Comparison of ENCODE assay signal across 5 worm cellular contexts in genomic region chrV:13369663-13370062, ce11.
TF ChIP-seq lines count a peak whose summit lies in the region.

No protein-coding gene starts in this region.

TF ChIP-seq in whole organism, L1 larva, 84 proteins besides CTCF, POLR2A, EP300 and RAD21 (continues in another document):
- TF ChIP-seq lin-35 (GFP tag; optimal IDR thresholded peaks at IDR 0.05; lab: Kevin White, UChicago) (peak in 1 of 2 experiments; percentile 0), elt-2 (tag; optimal IDR thresholded peaks at IDR 0.05; lab: Kevin White, UChicago) (peak; percentile 81), unc-30 (tag; optimal IDR thresholded peaks at IDR 0.05; lab: Kevin White, UChicago) (no peak), efl-1 (optimal IDR thresholded peaks at IDR 0.05; lab: Kevin White, UChicago) (no peak), efl-1 (GFP tag; optimal IDR thresholded peaks at IDR 0.05 in 1 of 2; lab: Kevin White, UChicago) (peak in 1 of 2 experiments; percentile 93), nhr-84 (tag; optimal IDR thresholded peaks at IDR 0.05; lab: Kevin White, UChicago) (no peak), fos-1 (tag; optimal IDR thresholded peaks at IDR 0.05; lab: Kevin White, UChicago) (no peak), snu-23 (GFP tag; optimal IDR thresholded peaks at IDR 0.05; lab: Kevin White, UChicago) (no peak), ceh-82 (tag; optimal IDR thresholded peaks at IDR 0.05; lab: Kevin White, UChicago) (no peak), rnt-1 (tag; optimal IDR thresholded peaks at IDR 0.05; lab: Kevin White, UChicago) (no peak), grh-1 (GFP tag; IDR thresholded peaks at IDR 0.05; lab: Robert Waterston, UW) (peak; percentile 16; the same call in 1 of the 2 replicates), ztf-11 (tag; optimal IDR thresholded peaks at IDR 0.05; lab: Kevin White, UChicago) (no peak), fkh-8 (tag; optimal IDR thresholded peaks at IDR 0.05; lab: Kevin White, UChicago) (no peak), lin-39 (tag; optimal IDR thresholded peaks at IDR 0.05; lab: Kevin White, UChicago) (no peak), snpc-4 (tag; optimal IDR thresholded peaks at IDR 0.05; lab: Kevin White, UChicago) (no peak), dsc-1 (tag; optimal IDR thresholded peaks at IDR 0.05; lab: Kevin White, UChicago) (no peak), nhr-85 (tag; lab: Kevin White, UChicago) (no peak), unc-62 (GFP tag; optimal IDR thresholded peaks at IDR 0.05; lab: Kevin White, UChicago) (no peak), ceh-63 (GFP tag; optimal IDR thresholded peaks at IDR 0.05; lab: Kevin White, UChicago) (no peak)

TF ChIP-seq in whole organism, L2 larva, 48 proteins besides CTCF, POLR2A, EP300 and RAD21 (continues in another document):
- TF ChIP-seq sma-3 (GFP tag; optimal IDR thresholded peaks at IDR 0.05; lab: Kevin White, UChicago) (peak; percentile 45), skn-1 (tag; optimal IDR thresholded peaks at IDR 0.05; lab: Kevin White, UChicago) (no peak), nhr-21 (tag; optimal IDR thresholded peaks at IDR 0.05; lab: Kevin White, UChicago) (peak; percentile 31), nhr-23 (tag; optimal IDR thresholded peaks at IDR 0.05; lab: Kevin White, UChicago) (no peak), crh-2 (tag; optimal IDR thresholded peaks at IDR 0.05; lab: Kevin White, UChicago) (peak; percentile 39), mdl-1 (tag; optimal IDR thresholded peaks at IDR 0.05; lab: Kevin White, UChicago) (no peak), mab-5 (tag; optimal IDR thresholded peaks at IDR 0.05; lab: Kevin White, UChicago) (no peak), peb-1 (tag; optimal IDR thresholded peaks at IDR 0.05; lab: Kevin White, UChicago) (no peak), ztf-11 (tag; optimal IDR thresholded peaks at IDR 0.05; lab: Kevin White, UChicago) (no peak), elt-3 (tag; optimal IDR thresholded peaks at IDR 0.05; lab: Kevin White, UChicago) (no peak), sma-9 (GFP tag; optimal IDR thresholded peaks at IDR 0.05; lab: Kevin White, UChicago) (peak; percentile 15), sma-9 (tag; optimal IDR thresholded peaks at IDR 0.05; lab: Kevin White, UChicago) (no peak), F13H6.1 (tag; optimal IDR thresholded peaks at IDR 0.05; lab: Kevin White, UChicago) (peak; percentile 1), ceh-82 (tag; optimal IDR thresholded peaks at IDR 0.05; lab: Kevin White, UChicago) (no peak), aly-2 (tag; optimal IDR thresholded peaks at IDR 0.05; lab: Kevin White, UChicago) (no peak), gmeb-1 (tag; optimal IDR thresholded peaks at IDR 0.05; lab: Kevin White, UChicago) (peak; percentile 32), fos-1 (tag; optimal IDR thresholded peaks at IDR 0.05; lab: Kevin White, UChicago) (peak; percentile 63), ztf-4 (tag; optimal IDR thresholded peaks at IDR 0.05; lab: Kevin White, UChicago) (no peak), snpc-4 (tag; optimal IDR thresholded peaks at IDR 0.05; lab: Kevin White, UChicago) (no peak), R02D3.7 (tag; optimal IDR thresholded peaks at IDR 0.05; lab: Kevin White, UChicago) (no peak)

TF ChIP-seq in whole organism, L3 larva, 47 proteins besides CTCF, POLR2A, EP300 and RAD21:
- TF ChIP-seq jun-1 (tag; optimal IDR thresholded peaks at IDR 0.05; lab: Kevin White, UChicago) (peak; percentile 73), nhr-43 (tag; optimal IDR thresholded peaks at IDR 0.05; lab: Kevin White, UChicago; ENCODE audit: poor library complexity, severe bottlenecking) (peak; percentile 28), pqm-1 (tag; optimal IDR thresholded peaks at IDR 0.05; lab: Kevin White, UChicago) (peak; percentile 79), elt-2 (tag; optimal IDR thresholded peaks at IDR 0.05; lab: Kevin White, UChicago) (peak; percentile 83), lin-39 (tag; optimal IDR thresholded peaks at IDR 0.05; lab: Kevin White, UChicago) (no peak)

TF ChIP-seq in whole organism, L4 larva, 104 proteins besides CTCF, POLR2A, EP300 and RAD21 (continues in another document):
- TF ChIP-seq lin-1 (GFP tag; IDR thresholded peaks at IDR 0.05; lab: Robert Waterston, UW), result peak; percentile 23; the same call in 1 of the 2 replicates
- peak in 1 of 2 experiments; percentile 7 for TF ChIP-seq mdl-1 (tag; optimal IDR thresholded peaks at IDR 0.05; lab: Kevin White, UChicago)
- TF ChIP-seq gei-8 (GFP tag; optimal IDR thresholded peaks at IDR 0.05; lab: Kevin White, UChicago), result peak; percentile 11
- no peak for TF ChIP-seq dpl-1 (GFP tag; optimal IDR thresholded peaks at IDR 0.05; lab: Kevin White, UChicago)
- no peak for TF ChIP-seq daf-16 (GFP tag; optimal IDR thresholded peaks at IDR 0.05; lab: Kevin White, UChicago)
- TF ChIP-seq daf-16 (tag; optimal IDR thresholded peaks at IDR 0.05; lab: Kevin White, UChicago), result peak; percentile 68
- TF ChIP-seq nhr-77 (tag; optimal IDR thresholded peaks at IDR 0.05; lab: Kevin White, UChicago), result peak; percentile 62
- 0 out of 2 replicates have a peak, but pooled peaks have one; percentile 11 for TF ChIP-seq mxl-2 (GFP tag; conservative IDR thresholded peaks at IDR 0.05; lab: Robert Waterston, UW)
- peak; percentile 66 for TF ChIP-seq mxl-3 (GFP tag; optimal IDR thresholded peaks at IDR 0.05; lab: Kevin White, UChicago)
- TF ChIP-seq Y48G9A.11 (GFP tag; IDR thresholded peaks at IDR 0.05; lab: Robert Waterston, UW), result no peak
- no peak for TF ChIP-seq dmd-8 (GFP tag; IDR thresholded peaks at IDR 0.05; lab: Robert Waterston, UW)
- 0 out of 2 replicates have a peak, but pooled peaks have one; percentile 4 for TF ChIP-seq Y75B8A.6 (GFP tag; IDR thresholded peaks at IDR 0.05; lab: Robert Waterston, UW)
- 0 out of 2 replicates have a peak, but pooled peaks have one; percentile 6 for TF ChIP-seq php-3 (GFP tag; IDR thresholded peaks at IDR 0.05; lab: Robert Waterston, UW)
- no peak for TF ChIP-seq ceh-20 (GFP tag; IDR thresholded peaks at IDR 0.05; lab: Robert Waterston, UW)
- peak; percentile 3 for TF ChIP-seq nhr-25 (tag; optimal IDR thresholded peaks at IDR 0.05; lab: Kevin White, UChicago; ENCODE audit: borderline replicate concordance, insufficient read depth)
- peak; percentile 60 for TF ChIP-seq mep-1 (tag; optimal IDR thresholded peaks at IDR 0.05; lab: Kevin White, UChicago)
- no peak for TF ChIP-seq hif-1 (tag; optimal IDR thresholded peaks at IDR 0.05; lab: Kevin White, UChicago)
- TF ChIP-seq tra-1 (GFP tag; IDR thresholded peaks at IDR 0.05; lab: Robert Waterston, UW), result peak; percentile 48; the same call in 1 of the 2 replicates
- TF ChIP-seq pqm-1 (tag; optimal IDR thresholded peaks at IDR 0.05; lab: Kevin White, UChicago), result peak; percentile 54
- peak; percentile 36 for TF ChIP-seq nhr-10 (tag; optimal IDR thresholded peaks at IDR 0.05; lab: Kevin White, UChicago)
- TF ChIP-seq nhr-6 (tag; optimal IDR thresholded peaks at IDR 0.05; lab: Kevin White, UChicago), result no peak
- peak; percentile 55 for TF ChIP-seq nhr-28 (tag; optimal IDR thresholded peaks at IDR 0.05; lab: Kevin White, UChicago)
- TF ChIP-seq lir-3 (tag; optimal IDR thresholded peaks at IDR 0.05; lab: Kevin White, UChicago), result no peak
- TF ChIP-seq daf-19 (GFP tag; conservative IDR thresholded peaks at IDR 0.05; lab: Robert Waterston, UW), result no peak
- TF ChIP-seq unc-62 (GFP tag; optimal IDR thresholded peaks at IDR 0.05 in 1 of 2; lab: Kevin White, UChicago), result peak in 1 of 2 experiments; percentile 6
- no peak for TF ChIP-seq unc-62 (tag; optimal IDR thresholded peaks at IDR 0.05; lab: Kevin White, UChicago)

TF ChIP-seq in whole organism, young adult, 124 proteins besides CTCF, POLR2A, EP300 and RAD21:
- TF ChIP-seq dpff-1 (tag; optimal IDR thresholded peaks at IDR 0.05; lab: Kevin White, UChicago) (no peak), egrh-3 (GFP tag; IDR thresholded peaks at IDR 0.05; lab: Robert Waterston, UW) (no peak), somi-1 (GFP tag; optimal IDR thresholded peaks at IDR 0.05; lab: Kevin White, UChicago) (no peak), fkh-3 (tag; optimal IDR thresholded peaks at IDR 0.05; lab: Kevin White, UChicago) (no peak), F57A8.1 (GFP tag; optimal IDR thresholded peaks at IDR 0.05; lab: Kevin White, UChicago) (no peak), F55B11.4 (tag; optimal IDR thresholded peaks at IDR 0.05; lab: Kevin White, UChicago; ENCODE audit: borderline replicate concordance, insufficient read depth) (no peak), ztf-26 (tag; optimal IDR thresholded peaks at IDR 0.05; lab: Kevin White, UChicago) (no peak), lir-1 (GFP tag; conservative IDR thresholded peaks at IDR 0.05; lab: Robert Waterston, UW) (no peak), C06A6.2 (GFP tag; conservative IDR thresholded peaks at IDR 0.05; lab: Robert Waterston, UW) (0 out of 2 replicates have a peak, but pooled peaks have one; percentile 25), ceh-91 (GFP tag; IDR thresholded peaks at IDR 0.05; lab: Robert Waterston, UW) (no peak), ets-4 (GFP tag; optimal IDR thresholded peaks at IDR 0.05; lab: Kevin White, UChicago) (no peak), ZK185.1 (tag; optimal IDR thresholded peaks at IDR 0.05; lab: Kevin White, UChicago; ENCODE audit: poor library complexity, severe bottlenecking) (peak; percentile 29), cebp-2 (GFP tag; IDR thresholded peaks at IDR 0.05; lab: Robert Waterston, UW) (0 out of 2 replicates have a peak, but pooled peaks have one; percentile 36), tlf-1 (GFP tag; optimal IDR thresholded peaks at IDR 0.05; lab: Kevin White, UChicago) (peak; percentile 19), egl-18 (GFP tag; IDR thresholded peaks at IDR 0.05; lab: Robert Waterston, UW) (no peak), ceh-100 (GFP tag; IDR thresholded peaks at IDR 0.05; lab: Robert Waterston, UW) (no peak), bed-1 (GFP tag; IDR thresholded peaks at IDR 0.05; lab: Robert Waterston, UW) (no peak), nhr-80 (tag; optimal IDR thresholded peaks at IDR 0.05; lab: Kevin White, UChicago) (peak; percentile 87)
